Worm (Caenorhabditis elegans) whole organism, young adult: ENCODE measurements around the gene B0244.6.

Experiments used
- attf-6 ChIP-seq: fragments of 200-800 bp; sonication (Bioruptor generic); IDR thresholded peaks from 2 replicates; pipeline ENCODE4 v1.3.6; 2022; ENCODE audit warnings: missing genetic modification reagents, missing genetic modification characterization, missing compliant biosample characterization
- bed-2 ChIP-seq: fragments of 200-800 bp; sonication (Bioruptor generic); IDR thresholded peaks from 2 replicates; pipeline ENCODE4 v1.3.6; 2022; ENCODE audit warnings: missing genetic modification reagents, missing genetic modification characterization, missing compliant biosample characterization
- hrde-1 ChIP-seq: sonication (generic microtip); optimal IDR thresholded peaks from 2 replicates; lab custom pipeline; 2016; ENCODE audit warnings: missing genetic modification characterization, mild to moderate bottlenecking, missing compliant biosample characterization, moderate library complexity, missing genotype, missing genetic modification reagents, borderline replicate concordance
- let-526 ChIP-seq: fragments of 200-800 bp; sonication (Bioruptor generic); IDR thresholded peaks from 2 replicates; pipeline ENCODE4 v1.3.6; 2022; ENCODE audit warnings: missing genetic modification reagents, missing genetic modification characterization, missing compliant biosample characterization
- lin-40 ChIP-seq: sonication (generic microtip); optimal IDR thresholded peaks from 2 replicates; lab custom pipeline; 2016; ENCODE audit warnings: missing genetic modification characterization, mild to moderate bottlenecking, missing compliant biosample characterization, missing genotype, missing genetic modification reagents
- lir-1 ChIP-seq: fragments of 200-800 bp; sonication (Bioruptor generic); conservative IDR thresholded peaks from 2 replicates; pipeline ENCODE4 v1.3.6; 2022; ENCODE audit warnings: missing genetic modification reagents, missing genetic modification characterization, missing compliant biosample characterization
- madf-8 ChIP-seq: fragments of 200-800 bp; sonication (Bioruptor generic); conservative IDR thresholded peaks from 2 replicates; pipeline ENCODE4 v1.3.6; 2022; ENCODE audit warnings: missing genetic modification reagents, missing genetic modification characterization, missing compliant biosample characterization
- nfya-1 ChIP-seq: sonication (generic microtip); optimal IDR thresholded peaks from 2 replicates; lab custom pipeline; 2017; ENCODE audit warnings: antibody characterized with exemption, missing compliant biosample characterization, missing genetic modification characterization, borderline replicate concordance; ENCODE audit not compliant: insufficient read depth
- nhr-80 ChIP-seq: sonication (generic microtip); optimal IDR thresholded peaks from 2 replicates; lab custom pipeline; 2016; ENCODE audit warnings: missing genetic modification characterization, missing compliant biosample characterization
- pha-4 ChIP-seq: fragments of 150-350 bp; sonication (generic microtip); optimal IDR thresholded peaks from 2 replicates; lab custom pipeline; 2014; ENCODE audit warnings: missing biosample characterization, missing genetic modification reagents, missing genetic modification characterization
- somi-1 ChIP-seq: fragments of 200-800 bp; sonication (Bioruptor generic); optimal IDR thresholded peaks from 2 replicates; lab custom pipeline; 2018; ENCODE audit warnings: mild to moderate bottlenecking, missing genetic modification characterization, missing compliant biosample characterization
- unc-62 ChIP-seq: fragments of 150-350 bp; optimal IDR thresholded peaks from 2 replicates; lab custom pipeline; 2014; ENCODE audit warnings: missing biosample characterization, missing genetic modification reagents, missing genetic modification characterization
- ztf-18 ChIP-seq: sonication (generic microtip); optimal IDR thresholded peaks from 2 replicates; lab custom pipeline; 2016; ENCODE audit warnings: missing genotype, mild to moderate bottlenecking, missing genetic modification characterization, missing compliant biosample characterization
- ztf-6 ChIP-seq: fragments of 200-800 bp; sonication (Bioruptor generic); IDR thresholded peaks from 2 replicates; pipeline ENCODE4 v1.3.6; 2022; ENCODE audit warnings: missing genetic modification reagents, missing genetic modification characterization, missing compliant biosample characterization

ce11 chrIII:5693736-5694135 lies 44.1 kb upstream of the B0244.6 start, which contains the start of gene B0336.13:
- TF ChIP-seq hrde-1 (tag; lab: Kevin White, UChicago) (no peak), lin-40 (tag; lab: Kevin White, UChicago) (no peak), pha-4 (no peak), ztf-6 (no peak), let-526 (GFP tag; lab: Robert Waterston, UW) (no peak), unc-62 (GFP tag; lab: Kevin White, UChicago) (no peak), nhr-80 (tag; lab: Kevin White, UChicago) (no peak), ztf-18 (tag; lab: Kevin White, UChicago) (no peak), somi-1 (GFP tag; lab: Kevin White, UChicago) (no peak), lir-1 (GFP tag; lab: Robert Waterston, UW) (no peak), attf-6 (no peak), nfya-1 (tag; lab: Kevin White, UChicago) (no peak), madf-8 (GFP tag; lab: Robert Waterston, UW) (no peak), bed-2 (GFP tag; lab: Robert Waterston, UW) (no peak)
